Fruit fly (Drosophila melanogaster): ENCODE results near the gene tgy.

The tgy gene

dm6 chrX:19167586-19168403 lies 40.7 kb upstream of the tgy start (continued):
- TF ChIP-seq HmgZ (tag; optimal IDR thresholded peaks at IDR 0.05) (peak; percentile 37), slbo (GFP tag; IDR thresholded peaks at IDR 0.05) (peak; percentile 25; the same call in 1 of the 2 replicates), dimm (GFP tag; IDR thresholded peaks at IDR 0.05) (no peak), Scr (GFP tag; IDR thresholded peaks at IDR 0.05; ENCODE audit: partially characterized antibody) (no peak), Mes4 (GFP tag; optimal IDR thresholded peaks at IDR 0.05) (no peak), salm (tag; optimal IDR thresholded peaks at IDR 0.05) (no peak), CG6654 (GFP tag; optimal IDR thresholded peaks at IDR 0.05) (no peak), Gug (GFP tag; IDR thresholded peaks at IDR 0.05) (no peak), CG6175 (GFP tag; IDR thresholded peaks at IDR 0.05) (peak; percentile 73; the same call in 2 of the 3 replicates), CG7745 (tag; optimal IDR thresholded peaks at IDR 0.05) (no peak), Asciz (GFP tag; optimal IDR thresholded peaks at IDR 0.05) (no peak), tgo (GFP tag; IDR thresholded peaks at IDR 0.05) (0 out of 3 replicates have a peak, but pooled peaks have one; percentile 13), CG6683 (GFP tag; optimal IDR thresholded peaks at IDR 0.05) (no peak), phol (tag; optimal IDR thresholded peaks at IDR 0.05) (no peak), kni (GFP tag; optimal IDR thresholded peaks at IDR 0.05) (peak; percentile 23), Lhr (GFP tag; optimal IDR thresholded peaks at IDR 0.05) (no peak), cg (GFP tag; optimal IDR thresholded peaks at IDR 0.05) (peak; percentile 80), p53 (GFP tag; optimal IDR thresholded peaks at IDR 0.05) (no peak), ci (GFP tag; IDR thresholded peaks at IDR 0.05) (peak; percentile 64; the same call in 1 of the 3 replicates), CG10462 (GFP tag; optimal IDR thresholded peaks at IDR 0.05) (no peak), CG1024 (GFP tag; IDR thresholded peaks at IDR 0.05) (no peak), lab (GFP tag; optimal IDR thresholded peaks at IDR 0.05) (peak; percentile 24), sug (tag; optimal IDR thresholded peaks at IDR 0.05) (peak; percentile 66), Atf6 (GFP tag; IDR thresholded peaks at IDR 0.05) (0 out of 2 replicates have a peak, but pooled peaks have one; percentile 18), crp (GFP tag; optimal IDR thresholded peaks at IDR 0.05) (no peak), CG15514 (GFP tag; optimal IDR thresholded peaks at IDR 0.05) (no peak), grn (GFP tag; optimal IDR thresholded peaks at IDR 0.05) (peak; percentile 51), vvl (GFP tag; IDR thresholded peaks at IDR 0.05) (peak; percentile 93), chinmo (GFP tag; IDR thresholded peaks at IDR 0.05; ENCODE audit: partially characterized antibody) (peak; percentile 81; the same call in 3 of the 4 replicates), luna (GFP tag; optimal IDR thresholded peaks at IDR 0.05) (no peak), CG12155 (GFP tag; optimal IDR thresholded peaks at IDR 0.05) (no peak), CG12071 (GFP tag; optimal IDR thresholded peaks at IDR 0.05) (peak; percentile 13), Ptx1 (GFP tag; IDR thresholded peaks at IDR 0.05) (0 out of 2 replicates have a peak, but pooled peaks have one; percentile 15), Dbx (GFP tag; IDR thresholded peaks at IDR 0.05) (0 out of 3 replicates have a peak, but pooled peaks have one; percentile 36), Rx (GFP tag; IDR thresholded peaks at IDR 0.05) (no peak), Ravus (GFP tag; IDR thresholded peaks at IDR 0.05) (no peak), ham (GFP tag; IDR thresholded peaks at IDR 0.05) (no peak), CG1832 (GFP tag; optimal IDR thresholded peaks at IDR 0.05) (peak; percentile 13), maf-S (GFP tag; optimal IDR thresholded peaks at IDR 0.05) (no peak), Optix (GFP tag; IDR thresholded peaks at IDR 0.05) (no peak), mld (GFP tag; IDR thresholded peaks at IDR 0.05; ENCODE audit: partially characterized antibody) (no peak), Mrtf (GFP tag; IDR thresholded peaks at IDR 0.05) (no peak), CG10959 (GFP tag; IDR thresholded peaks at IDR 0.05) (no peak), CG4707 (GFP tag; optimal IDR thresholded peaks at IDR 0.05) (no peak), kay (GFP tag; optimal IDR thresholded peaks at IDR 0.05) (no peak), crol (GFP tag; IDR thresholded peaks at IDR 0.05) (peak; percentile 23; the same call in 1 of the 2 replicates), Chrac-16 (GFP tag; optimal IDR thresholded peaks at IDR 0.05) (no peak), CG10543 (GFP tag; optimal IDR thresholded peaks at IDR 0.05) (peak; percentile 60), CG33557 (GFP tag; optimal IDR thresholded peaks at IDR 0.05) (no peak)
